Worm (Caenorhabditis elegans): Measurements from ENCODE around the gene maph-1.3.

DNA sequence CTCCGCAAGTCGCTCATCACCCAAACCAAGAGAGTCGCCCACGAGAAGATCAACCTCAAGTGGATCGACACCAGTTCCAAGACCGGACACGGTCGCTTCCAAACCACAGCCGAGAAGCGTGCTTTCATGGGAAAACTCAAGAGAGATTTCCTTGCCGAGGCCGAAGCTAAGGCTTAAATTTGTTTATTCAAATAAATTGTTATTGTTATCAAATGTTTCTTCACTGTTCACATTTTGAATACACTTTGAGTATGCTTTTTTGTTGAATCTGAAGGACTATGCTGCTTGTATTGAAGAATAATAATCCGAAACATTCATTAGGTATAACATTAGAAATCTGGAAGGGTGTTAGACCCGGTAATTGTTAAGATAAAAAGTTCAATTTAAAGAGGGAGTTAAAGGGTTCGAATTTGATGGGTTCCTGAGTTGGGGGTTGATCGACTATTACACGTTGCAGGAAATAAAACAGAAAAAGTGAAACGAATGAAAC is 24.6 kb downstream of the maph-1.3 start:
- TF ChIP-seq mab-5 (tag; optimal IDR thresholded peaks at IDR 0.05) = no peak
- TF ChIP-seq ceh-83 (GFP tag; optimal IDR thresholded peaks at IDR 0.05) = no peak
- no peak for TF ChIP-seq flh-1 (GFP tag; optimal IDR thresholded peaks at IDR 0.05)
- no peak for TF ChIP-seq nhr-28 (tag; optimal IDR thresholded peaks at IDR 0.05)
- peak; percentile 30 for TF ChIP-seq unc-39 (tag; optimal IDR thresholded peaks at IDR 0.05)

Measured in whole organism, mixed stage, embryonic.